Worm (Caenorhabditis elegans) whole organism, late embryonic: ENCODE measurements around the gene gop-2.

Experiments used
- C08G9.2 ChIP-seq: sonication (generic microtip); optimal IDR thresholded peaks from 2 replicates; lab custom pipeline; 2016; ENCODE audit warnings: mild to moderate bottlenecking, missing genetic modification characterization, moderate library complexity, missing compliant biosample characterization
- C38D4.7 ChIP-seq: fragments of 200-800 bp; sonication (Bioruptor generic); optimal IDR thresholded peaks from 2 replicates; lab custom pipeline; 2018; ENCODE audit warnings: mild to moderate bottlenecking, missing genetic modification characterization, moderate library complexity, missing compliant biosample characterization
- F13H6.1 ChIP-seq: sonication (generic microtip); optimal IDR thresholded peaks from 2 replicates; lab custom pipeline; 2016; ENCODE audit warnings: missing genetic modification characterization, missing compliant biosample characterization
- K02D7.2 ChIP-seq: sonication (generic microtip); optimal IDR thresholded peaks from 2 replicates; lab custom pipeline; 2017; ENCODE audit warnings: mild to moderate bottlenecking, missing genetic modification characterization, missing compliant biosample characterization
- T23F11.4 ChIP-seq: fragments of 200-800 bp; sonication (Bioruptor generic); optimal IDR thresholded peaks from 2 replicates; lab custom pipeline; 2018; ENCODE audit warnings: mild to moderate bottlenecking, missing genetic modification characterization, missing compliant biosample characterization
- Y22D7AL.16 ChIP-seq: sonication (generic microtip); optimal IDR thresholded peaks from 2 replicates; lab custom pipeline; 2016; ENCODE audit warnings: missing genetic modification characterization, missing compliant biosample characterization
- ceh-22 ChIP-seq: sonication (generic microtip); optimal IDR thresholded peaks from 2 replicates; lab custom pipeline; 2017; ENCODE audit warnings: missing biosample characterization, missing genetic modification characterization
- ceh-24 ChIP-seq: sonication (generic microtip); optimal IDR thresholded peaks from 2 replicates; lab custom pipeline; 2016; ENCODE audit warnings: mild to moderate bottlenecking, missing genetic modification characterization, missing compliant biosample characterization
- ceh-45 ChIP-seq: fragments of 200-800 bp; sonication (Bioruptor generic); IDR thresholded peaks from 2 replicates; pipeline ENCODE4 v1.3.6; 2022; ENCODE audit warnings: missing genetic modification reagents, missing genetic modification characterization, missing compliant biosample characterization
- ceh-48 ChIP-seq: sonication (generic microtip); optimal IDR thresholded peaks from 2 replicates; lab custom pipeline; 2016; ENCODE audit warnings: missing genetic modification characterization, inconsistent platforms, missing compliant biosample characterization
- ceh-9 ChIP-seq: sonication (generic microtip); optimal IDR thresholded peaks from 2 replicates; lab custom pipeline; 2016; ENCODE audit warnings: mild to moderate bottlenecking, missing genetic modification characterization, inconsistent platforms, missing compliant biosample characterization
- che-1 ChIP-seq: sonication (generic microtip); optimal IDR thresholded peaks from 2 replicates; lab custom pipeline; 2016; ENCODE audit warnings: mild to moderate bottlenecking, missing genetic modification characterization, missing compliant biosample characterization
- dmd-4 ChIP-seq: sonication (generic microtip); optimal IDR thresholded peaks from 2 replicates; lab custom pipeline; 2016; ENCODE audit warnings: borderline replicate concordance, missing genetic modification characterization, missing compliant biosample characterization
- elt-2 ChIP-seq: sonication (generic microtip); optimal IDR thresholded peaks from 2 replicates; lab custom pipeline; 2016; ENCODE audit warnings: missing genetic modification reagents, missing genetic modification characterization, missing compliant biosample characterization
- ets-4 ChIP-seq: sonication (generic microtip); optimal IDR thresholded peaks from 2 replicates; lab custom pipeline; 2016; ENCODE audit warnings: missing genetic modification characterization, missing compliant biosample characterization
- fax-1 ChIP-seq: sonication (generic microtip); optimal IDR thresholded peaks from 2 replicates; lab custom pipeline; 2016; ENCODE audit warnings: missing genotype, missing genetic modification characterization, missing compliant biosample characterization
- fkh-10 ChIP-seq: fragments of 150-350 bp; optimal IDR thresholded peaks from 2 replicates; lab custom pipeline; 2014; ENCODE audit warnings: missing biosample characterization, missing genetic modification reagents, missing genetic modification characterization
- gmeb-2 ChIP-seq: sonication (generic microtip); optimal IDR thresholded peaks from 2 replicates; lab custom pipeline; 2016; ENCODE audit warnings: missing genetic modification characterization, inconsistent platforms, missing compliant biosample characterization
- hlh-13 ChIP-seq: fragments of 200-800 bp; sonication (Bioruptor generic); optimal IDR thresholded peaks from 2 replicates; lab custom pipeline; 2018; ENCODE audit warnings: mild to moderate bottlenecking, missing genetic modification characterization, missing compliant biosample characterization
- hlh-15 ChIP-seq: sonication (generic microtip); optimal IDR thresholded peaks from 2 replicates; lab custom pipeline; 2016; ENCODE audit warnings: missing genetic modification characterization, missing compliant biosample characterization
- hlh-30 ChIP-seq: sonication (generic microtip); optimal IDR thresholded peaks from 2 replicates; lab custom pipeline; 2017; ENCODE audit warnings: antibody characterized with exemption, missing genetic modification characterization, missing compliant biosample characterization; ENCODE audit not compliant: insufficient read depth
- hlh-8 ChIP-seq: sonication (generic microtip); optimal IDR thresholded peaks from 2 replicates; lab custom pipeline; 2016; ENCODE audit warnings: missing genotype, missing genetic modification characterization, missing compliant biosample characterization
- lim-6 ChIP-seq: sonication (generic microtip); optimal IDR thresholded peaks from 2 replicates; lab custom pipeline; 2016; ENCODE audit warnings: missing genetic modification characterization, missing compliant biosample characterization
- madf-2 ChIP-seq: sonication (generic microtip); optimal IDR thresholded peaks from 2 replicates; lab custom pipeline; 2017; ENCODE audit warnings: missing genetic modification characterization, missing compliant biosample characterization
- mec-3 ChIP-seq: sonication (generic microtip); optimal IDR thresholded peaks from 2 replicates; lab custom pipeline; 2016; ENCODE audit warnings: borderline replicate concordance, missing genetic modification characterization, missing compliant biosample characterization
- nfya-1 ChIP-seq: sonication (generic microtip); optimal IDR thresholded peaks from 2 replicates; lab custom pipeline; 2017; ENCODE audit warnings: missing genetic modification characterization, mild to moderate bottlenecking, missing compliant biosample characterization, antibody characterized with exemption, moderate library complexity
- nhr-11 ChIP-seq: fragments of 150-350 bp; optimal IDR thresholded peaks from 2 replicates; lab custom pipeline; 2014; ENCODE audit warnings: missing biosample characterization, missing genetic modification characterization
- npax-4 ChIP-seq: sonication (generic microtip); optimal IDR thresholded peaks from 2 replicates; lab custom pipeline; 2016; ENCODE audit warnings: missing genetic modification characterization, missing compliant biosample characterization
- odd-2 ChIP-seq: sonication (generic microtip); optimal IDR thresholded peaks from 2 replicates; lab custom pipeline; 2017; ENCODE audit warnings: antibody characterized with exemption, mild to moderate bottlenecking, missing genetic modification characterization, missing compliant biosample characterization
- pag-3 ChIP-seq: sonication (generic microtip); optimal IDR thresholded peaks from 2 replicates; lab custom pipeline; 2016; ENCODE audit warnings: missing compliant biosample characterization, missing genetic modification characterization, borderline replicate concordance
- pat-9 ChIP-seq: fragments of 200-800 bp; sonication (Bioruptor generic); optimal IDR thresholded peaks from 2 replicates; lab custom pipeline; 2018; ENCODE audit warnings: mild to moderate bottlenecking, missing genetic modification characterization, moderate library complexity, missing compliant biosample characterization
- pha-2 ChIP-seq: sonication (generic microtip); optimal IDR thresholded peaks from 2 replicates; lab custom pipeline; 2017; ENCODE audit warnings: mild to moderate bottlenecking, missing genetic modification characterization, missing compliant biosample characterization
- pqm-1 ChIP-seq: sonication (generic microtip); optimal IDR thresholded peaks from 2 replicates; lab custom pipeline; 2016; ENCODE audit warnings: missing genetic modification characterization, missing compliant biosample characterization
- pros-1 ChIP-seq: fragments of 150-350 bp; optimal IDR thresholded peaks from 2 replicates; lab custom pipeline; 2014; ENCODE audit warnings: missing biosample characterization, missing genetic modification reagents, missing genetic modification characterization
- rnt-1 ChIP-seq: sonication (generic microtip); optimal IDR thresholded peaks from 2 replicates; lab custom pipeline; 2016; ENCODE audit warnings: missing genetic modification characterization, missing compliant biosample characterization
- sox-2 ChIP-seq: fragments of 200-800 bp; sonication (Bioruptor generic); IDR thresholded peaks from 2 replicates; pipeline ENCODE4 v1.3.6; 2022; ENCODE audit warnings: missing genetic modification reagents, missing genetic modification characterization, missing compliant biosample characterization
- tbx-2 ChIP-seq: sonication (generic microtip); optimal IDR thresholded peaks from 2 replicates; lab custom pipeline; 2016; ENCODE audit warnings: missing genetic modification characterization, missing compliant biosample characterization
- unc-42 ChIP-seq: sonication (generic microtip); optimal IDR thresholded peaks from 2 replicates; lab custom pipeline; 2016; ENCODE audit warnings: missing genotype, missing genetic modification characterization, missing compliant biosample characterization
- unc-55 ChIP-seq: sonication (generic microtip); optimal IDR thresholded peaks from 2 replicates; lab custom pipeline; 2017; ENCODE audit warnings: missing biosample characterization, missing genetic modification reagents, missing genetic modification characterization
- ztf-16 ChIP-seq: sonication (generic microtip); optimal IDR thresholded peaks from 2 replicates; lab custom pipeline; 2017; ENCODE audit warnings: missing genetic modification characterization, missing compliant biosample characterization

Gene gop-2

ce11 chrIII:5294867-5295266 is 36.0 kb downstream of the gop-2 start (continued):
- TF ChIP-seq fkh-10 (peak; percentile 34), fax-1 (tag; lab: Kevin White, UChicago) (peak; percentile 87), hlh-8 (tag; lab: Kevin White, UChicago) (peak; percentile 73), che-1 (tag; lab: Kevin White, UChicago) (peak; percentile 90), odd-2 (peak; percentile 67), npax-4 (tag; lab: Kevin White, UChicago) (peak; percentile 79), tbx-2 (tag; lab: Kevin White, UChicago) (peak; percentile 83), unc-55 (GFP tag; lab: Kevin White, UChicago) (no peak), madf-2 (tag; lab: Kevin White, UChicago) (peak; percentile 77), unc-42 (tag; lab: Kevin White, UChicago) (no peak), C38D4.7 (GFP tag; lab: Kevin White, UChicago) (peak; percentile 85), ceh-22 (no peak), pha-2 (tag; lab: Kevin White, UChicago) (peak; percentile 92), pqm-1 (tag; lab: Kevin White, UChicago) (peak; percentile 81), F13H6.1 (tag; lab: Kevin White, UChicago) (peak; percentile 91), rnt-1 (peak; percentile 82), dmd-4 (peak; percentile 73)

DNA sequence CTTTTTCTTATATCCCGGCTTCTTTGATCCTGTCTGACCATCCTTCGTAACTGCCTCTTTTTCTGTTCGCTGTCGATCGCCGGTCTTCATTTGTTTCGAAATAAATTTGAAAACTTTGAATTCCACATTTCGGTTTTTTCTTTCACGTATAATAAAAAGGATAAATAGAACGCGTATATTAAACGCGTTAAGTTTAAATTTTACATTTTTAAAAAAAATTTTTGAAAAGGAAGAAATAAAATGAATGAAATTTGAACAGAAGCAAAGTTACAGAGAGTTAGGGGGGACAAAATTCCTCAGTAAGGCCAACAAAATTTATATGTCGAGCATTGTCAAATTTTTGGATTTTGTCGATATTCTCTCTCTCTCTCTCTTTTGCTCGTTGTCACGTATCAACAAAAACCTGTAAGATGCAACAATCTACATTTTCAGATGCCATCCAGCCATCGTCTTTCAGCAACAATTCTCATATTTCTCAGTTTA is 43.0 kb downstream of the gop-2 start, which contains the start of the genes T15B12.2 and F52C9.5:
TSS of gene T15B12.2 (minus strand) at position 101 of the 483 bp plus-strand sequence.
TSS of gene F52C9.5 (plus strand) at position 433 of the 483 bp plus-strand sequence.
- TF ChIP-seq ceh-48 = no peak
- TF ChIP-seq mec-3 (tag; lab: Kevin White, UChicago) = no peak
- no peak for TF ChIP-seq ceh-45
- TF ChIP-seq T23F11.4 = no peak
- TF ChIP-seq lim-6 (tag; lab: Kevin White, UChicago) = no peak
- no peak for TF ChIP-seq nhr-11 (tag; lab: Kevin White, UChicago)
- TF ChIP-seq ztf-16 = no peak
- TF ChIP-seq pag-3 (tag; lab: Kevin White, UChicago) = no peak
- no peak for TF ChIP-seq C38D4.7 (GFP tag; lab: Kevin White, UChicago)
- no peak for TF ChIP-seq hlh-13 (GFP tag; lab: Kevin White, UChicago)
- TF ChIP-seq nfya-1 (tag; lab: Kevin White, UChicago) = no peak
- no peak for TF ChIP-seq hlh-30
- no peak for TF ChIP-seq ceh-9 (tag; lab: Kevin White, UChicago)
- no peak for TF ChIP-seq ets-4 (tag; lab: Kevin White, UChicago)
- TF ChIP-seq hlh-8 (tag; lab: Kevin White, UChicago) = no peak
- TF ChIP-seq elt-2 (tag; lab: Kevin White, UChicago) = no peak
- no peak for TF ChIP-seq gmeb-2 (tag; lab: Kevin White, UChicago)
- TF ChIP-seq rnt-1 = no peak
- TF ChIP-seq, all 69 proteins: peak for 0

DNA sequence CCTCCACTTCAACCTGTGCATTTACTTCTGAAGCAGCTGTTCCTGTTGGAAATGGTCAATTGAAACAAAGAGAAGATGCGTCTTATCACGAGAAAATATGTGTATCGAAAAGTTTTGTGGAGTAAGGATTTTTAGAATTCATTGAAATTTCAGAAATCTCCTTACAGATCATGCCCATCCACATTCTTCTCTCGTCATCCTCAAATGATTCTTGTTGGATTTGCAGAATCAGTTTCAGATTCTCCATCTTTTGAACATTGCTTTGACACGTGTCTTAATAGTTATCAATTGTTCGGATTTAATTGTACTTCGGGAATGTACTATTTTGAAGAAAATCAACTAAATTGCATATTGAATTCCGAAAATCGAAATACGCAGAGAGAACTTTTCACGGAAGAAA is 45.2 kb downstream of the gop-2 start:
- TF ChIP-seq C08G9.2 (tag; lab: Kevin White, UChicago) (no peak), pag-3 (tag; lab: Kevin White, UChicago) (no peak), lim-6 (tag; lab: Kevin White, UChicago) (no peak), hlh-15 (tag; lab: Kevin White, UChicago) (no peak), gmeb-2 (tag; lab: Kevin White, UChicago) (no peak), sox-2 (GFP tag; lab: Robert Waterston, UW) (no peak), ceh-24 (tag; lab: Kevin White, UChicago) (no peak), pros-1 (tag; lab: Kevin White, UChicago) (no peak), che-1 (tag; lab: Kevin White, UChicago) (no peak), nfya-1 (tag; lab: Kevin White, UChicago) (no peak), ceh-22 (no peak), pat-9 (tag; lab: Kevin White, UChicago) (no peak), unc-55 (GFP tag; lab: Kevin White, UChicago) (no peak), fax-1 (tag; lab: Kevin White, UChicago) (no peak), Y22D7AL.16 (tag; lab: Kevin White, UChicago) (no peak), hlh-13 (GFP tag; lab: Kevin White, UChicago) (no peak), K02D7.2 (tag; lab: Kevin White, UChicago) (no peak), ztf-16 (no peak)
